Worm (Caenorhabditis elegans) whole organism, L3 larva: ENCODE measurements around the gene C52B9.10.
A peak's percentile ranks its signal among the peaks of the same experiment; 100 is the strongest.

Source experiments
- nfya-1 ChIP-seq: sonication (generic microtip); optimal IDR thresholded peaks from 2 replicates; lab custom pipeline; 2017; ENCODE audit warnings: missing genetic modification characterization, mild to moderate bottlenecking, missing compliant biosample characterization, antibody characterized with exemption, moderate library complexity; ENCODE audit not compliant: insufficient read depth
- nhr-28 ChIP-seq: fragments of 150-350 bp; optimal IDR thresholded peaks from 2 replicates; lab custom pipeline; 2014; ENCODE audit warnings: missing biosample characterization, missing genetic modification characterization
- pha-4 ChIP-seq: fragments of 150-350 bp; optimal IDR thresholded peaks from 2 replicates; lab custom pipeline; 2014; ENCODE audit warnings: missing biosample characterization, missing genetic modification reagents, missing genetic modification characterization

DNA sequence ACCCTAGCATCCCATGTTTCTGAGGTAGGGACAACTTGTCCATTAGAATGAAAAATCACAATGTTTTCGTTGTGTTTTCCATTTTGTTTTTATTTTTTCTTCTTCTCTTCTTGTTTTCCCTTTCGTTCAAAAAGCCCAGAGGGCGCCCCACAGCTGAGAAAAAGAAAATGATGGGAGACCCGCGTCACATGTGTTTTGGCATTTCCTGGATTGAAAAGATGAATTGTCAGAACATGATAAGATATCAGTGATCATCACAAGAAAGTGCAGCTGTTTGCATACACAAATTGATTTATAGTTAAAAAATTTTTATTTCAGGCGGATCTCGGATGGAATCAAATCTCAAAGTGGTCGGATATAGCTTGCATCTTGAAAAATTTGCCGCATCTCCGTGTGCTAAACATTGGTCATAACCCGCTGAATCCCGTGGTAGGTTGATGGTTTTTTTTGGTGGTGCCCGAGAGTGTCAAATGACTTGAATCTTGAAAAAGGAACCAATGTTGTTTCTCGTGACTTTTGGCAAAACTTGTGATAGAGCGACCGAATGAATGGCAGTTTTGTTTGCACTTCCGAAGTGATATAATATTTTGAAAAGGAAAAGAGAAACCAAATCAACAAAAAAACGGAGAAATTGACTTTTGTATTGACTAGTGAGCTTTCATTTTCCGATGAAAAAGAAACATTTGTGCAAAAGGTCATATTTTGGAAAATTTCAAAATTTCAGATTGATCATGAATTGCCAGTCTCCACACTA, 7.4 kb upstream of the C52B9.10 start:
- TF ChIP-seq nhr-28 (tag; lab: Kevin White, UChicago) (no peak), nfya-1 (tag; lab: Kevin White, UChicago) (no peak), pha-4 (tag; lab: Kevin White, UChicago) (peak; percentile 57)
